Worm (Caenorhabditis elegans): Measurements from ENCODE around the gene B0285.6.

ce11 chrIII:4321399-4321798 is 28.5 kb upstream of the B0285.6 start, which contains the start of gene H38K22.7:
- TF ChIP-seq skn-1 (tag; optimal IDR thresholded peaks at IDR 0.05) (no peak), jun-1 (tag; optimal IDR thresholded peaks at IDR 0.05) (no peak), spr-3 (GFP tag; optimal IDR thresholded peaks at IDR 0.05) (no peak)

Data from whole organism, L4 larva.